Fruit fly (Drosophila melanogaster) whole organism, adult: Measurements from ENCODE around the gene Twdlalpha.
A peak's percentile ranks its signal among the peaks of the same experiment; 100 is the strongest.

ENCODE experiments used
- CG14711 ChIP-seq: fragments of 200-800 bp; sonication (Bioruptor generic); optimal IDR thresholded peaks from 2 replicates; lab custom pipeline; 2018; ENCODE audit warnings: missing biosample characterization, mild to moderate bottlenecking, missing genetic modification characterization, moderate library complexity
- Clk ChIP-seq: fragments of 200-800 bp; sonication (Bioruptor generic); optimal IDR thresholded peaks from 2 replicates; lab custom pipeline; 2017; ENCODE audit warnings: missing biosample characterization, missing genetic modification characterization
- Crg-1 ChIP-seq: fragments of 200-800 bp; sonication (Bioruptor generic); optimal IDR thresholded peaks from 2 replicates; lab custom pipeline; 2016; ENCODE audit warnings: missing biosample characterization, missing genetic modification characterization
- bab1 ChIP-seq: fragments of 200-800 bp; sonication (Bioruptor generic); optimal IDR thresholded peaks from 3 replicates; lab custom pipeline; 2019; ENCODE audit warnings: missing biosample characterization, mild to moderate bottlenecking, missing genetic modification characterization, moderate library complexity
- cic ChIP-seq: fragments of 200-800 bp; sonication (Bioruptor generic); optimal IDR thresholded peaks from 2 replicates; lab custom pipeline; 2017; ENCODE audit warnings: missing biosample characterization, mild to moderate bottlenecking, missing genetic modification characterization, moderate library complexity

dm6 chrX:16772882-16773827 is 30.5 kb downstream of the Twdlalpha start:
- TF ChIP-seq bab1: no peak
- TF ChIP-seq Crg-1: no peak
- peak; percentile 9 for TF ChIP-seq CG14711 (tag; lab: Kevin White, UChicago)
- no peak for TF ChIP-seq Clk (GFP tag; lab: Kevin White, UChicago)
- TF ChIP-seq cic (GFP tag; lab: Kevin White, UChicago): no peak
